Fruit fly (Drosophila melanogaster): ENCODE results near the gene HP4.

- TF ChIP-seq Abd-B (GFP tag; optimal IDR thresholded peaks at IDR 0.05) (no peak), sv (GFP tag; optimal IDR thresholded peaks at IDR 0.05) (no peak), jim (GFP tag; optimal IDR thresholded peaks at IDR 0.05) (no peak), tai (GFP tag; optimal IDR thresholded peaks at IDR 0.05) (no peak), fru (GFP tag; optimal IDR thresholded peaks at IDR 0.05) (no peak), lola (GFP tag; optimal IDR thresholded peaks at IDR 0.05) (no peak), Hr83 (GFP tag; optimal IDR thresholded peaks at IDR 0.05; ENCODE audit: poor library complexity, severe bottlenecking) (no peak)
Observed at dm6 chr3L:7981228-7981854, 5.4 kb upstream of the HP4 start.

Data from whole organism, wandering third instar larva.